Worm (Caenorhabditis elegans) whole organism, L4 larva: ENCODE results near the gene ttr-30.
A peak's percentile ranks its signal among the peaks of the same experiment; 100 is the strongest.

ENCODE experiments used
- F10B5.3 ChIP-seq: sonication (generic microtip); optimal IDR thresholded peaks from 2 replicates; lab custom pipeline; 2016; ENCODE audit warnings: mild to moderate bottlenecking, missing genetic modification characterization, missing compliant biosample characterization
- Y48G9A.11 ChIP-seq: fragments of 200-800 bp; sonication (Bioruptor generic); IDR thresholded peaks from 2 replicates; pipeline ENCODE4 v1.3.6; 2022; ENCODE audit warnings: missing genetic modification reagents, missing genetic modification characterization, missing compliant biosample characterization
- ZK337.2 ChIP-seq: fragments of 200-800 bp; sonication (Bioruptor generic); IDR thresholded peaks from 2 replicates; pipeline ENCODE4 v1.3.6; 2022; ENCODE audit warnings: missing genetic modification reagents, missing genetic modification characterization, missing compliant biosample characterization
- ZK546.5 ChIP-seq, 2 experiments: sonication (generic microtip); optimal IDR thresholded peaks; 2 replicates each; lab custom pipeline; 2017; ENCODE audit warnings: missing biosample characterization in 2 of 2, missing genetic modification characterization in 2 of 2
- aha-1 ChIP-seq: fragments of 150-350 bp; peaks from one replicate; lab custom pipeline; 2014; ENCODE audit warnings: missing biosample characterization, missing genetic modification characterization
- aly-2 ChIP-seq: sonication (generic microtip); optimal IDR thresholded peaks from 2 replicates; lab custom pipeline; 2018; ENCODE audit warnings: missing biosample characterization, missing genetic modification characterization
- arid-1 ChIP-seq: fragments of 200-800 bp; sonication (Bioruptor generic); conservative IDR thresholded peaks from 2 replicates; pipeline ENCODE4 v1.3.6; 2022; ENCODE audit warnings: missing genetic modification reagents, missing genetic modification characterization, missing compliant biosample characterization
- ceh-20 ChIP-seq: fragments of 200-800 bp; sonication (Bioruptor generic); IDR thresholded peaks from 2 replicates; pipeline ENCODE4 v1.3.6; 2022; ENCODE audit warnings: missing genetic modification reagents, missing genetic modification characterization, missing compliant biosample characterization
- ceh-44 ChIP-seq: fragments of 200-800 bp; sonication (Bioruptor generic); IDR thresholded peaks from 2 replicates; pipeline ENCODE4 v1.3.6; 2022; ENCODE audit warnings: missing genetic modification reagents, missing genetic modification characterization, missing compliant biosample characterization
- ceh-82 ChIP-seq: sonication (generic microtip); optimal IDR thresholded peaks from 2 replicates; lab custom pipeline; 2017; ENCODE audit warnings: missing biosample characterization, missing genetic modification characterization
- ces-1 ChIP-seq: fragments of 150-350 bp; sonication (generic microtip); optimal IDR thresholded peaks from 4 replicates; lab custom pipeline; 2014; ENCODE audit warnings: missing biosample characterization, missing genetic modification reagents, missing genetic modification characterization
- ctbp-1 ChIP-seq: fragments of 200-800 bp; sonication (Bioruptor generic); IDR thresholded peaks from 2 replicates; pipeline ENCODE4 v1.3.6; 2022; ENCODE audit warnings: missing genetic modification reagents, missing genetic modification characterization, missing compliant biosample characterization
- dpl-1 ChIP-seq: fragments of 150-350 bp; optimal IDR thresholded peaks from 2 replicates; lab custom pipeline; 2014; ENCODE audit warnings: missing biosample characterization, missing genetic modification reagents, missing genetic modification characterization
- duxl-1 ChIP-seq: sonication (generic microtip); optimal IDR thresholded peaks from 2 replicates; lab custom pipeline; 2016; ENCODE audit warnings: mild to moderate bottlenecking, missing genetic modification characterization, moderate library complexity, missing compliant biosample characterization; ENCODE audit not compliant: poor library complexity
- egl-43 ChIP-seq: fragments of 200-800 bp; sonication (Bioruptor generic); IDR thresholded peaks from 2 replicates; pipeline ENCODE4 v1.3.6; 2022; ENCODE audit warnings: missing genetic modification reagents, missing genetic modification characterization, missing compliant biosample characterization
- fkh-10 ChIP-seq: fragments of 150-350 bp; optimal IDR thresholded peaks from 2 replicates; lab custom pipeline; 2014; ENCODE audit warnings: missing biosample characterization, missing genetic modification reagents, missing genetic modification characterization
- hif-1 ChIP-seq, 2 experiments: sonication (generic microtip); optimal IDR thresholded peaks; 2 replicates each; lab custom pipeline; 2016 to 2017; ENCODE audit warnings: missing compliant biosample characterization in 2 of 2, missing genetic modification characterization in 2 of 2, missing genetic modification reagents in 2 of 2, missing genotype in 2 of 2, mild to moderate bottlenecking in 1 of 2
- hlh-30 ChIP-seq: sonication (generic microtip); optimal IDR thresholded peaks from 2 replicates; lab custom pipeline; 2017; ENCODE audit warnings: antibody characterized with exemption, mild to moderate bottlenecking, missing genetic modification characterization, missing compliant biosample characterization; ENCODE audit not compliant: insufficient read depth
- hmg-1.1 ChIP-seq: fragments of 200-800 bp; sonication (Bioruptor generic); IDR thresholded peaks from 2 replicates; pipeline ENCODE4 v1.3.6; 2022; ENCODE audit warnings: missing genetic modification reagents, missing genetic modification characterization, missing compliant biosample characterization
- lim-7 ChIP-seq: fragments of 200-800 bp; sonication (Bioruptor generic); IDR thresholded peaks from 2 replicates; pipeline ENCODE4 v1.3.6; 2022; ENCODE audit warnings: missing genetic modification characterization, missing compliant biosample characterization
- lin-13 ChIP-seq: fragments of 150-350 bp; optimal IDR thresholded peaks from 2 replicates; lab custom pipeline; 2014; ENCODE audit warnings: missing biosample characterization, missing genetic modification reagents, missing genetic modification characterization
- lin-15B ChIP-seq: fragments of 150-350 bp; sonication (generic microtip); optimal IDR thresholded peaks from 3 replicates; lab custom pipeline; 2014; ENCODE audit warnings: missing biosample characterization, missing genetic modification characterization
- madf-5 ChIP-seq, 2 experiments: fragments of 200-800 bp; sonication (Bioruptor generic); IDR thresholded peaks; 2 replicates each; pipeline ENCODE4 v1.3.6; 2022; ENCODE audit warnings: missing compliant biosample characterization in 2 of 2, missing genetic modification characterization in 2 of 2
- mep-1 ChIP-seq: fragments of 150-350 bp; sonication (generic microtip); optimal IDR thresholded peaks from 3 replicates; lab custom pipeline; 2014; ENCODE audit warnings: missing biosample characterization, missing genetic modification characterization
- mes-2 ChIP-seq: sonication (generic microtip); optimal IDR thresholded peaks from 2 replicates; lab custom pipeline; 2016; ENCODE audit warnings: missing genotype, mild to moderate bottlenecking, missing genetic modification characterization, missing compliant biosample characterization; ENCODE audit not compliant: poor library complexity, severe bottlenecking
- mxl-2 ChIP-seq: fragments of 200-800 bp; sonication (Bioruptor generic); conservative IDR thresholded peaks from 2 replicates; pipeline ENCODE4 v1.3.6; 2022; ENCODE audit warnings: missing genetic modification reagents, missing genetic modification characterization, missing compliant biosample characterization
- nhr-237 ChIP-seq: sonication (generic microtip); optimal IDR thresholded peaks from 2 replicates; lab custom pipeline; 2017; ENCODE audit warnings: missing biosample characterization, missing genetic modification characterization
- nhr-25 ChIP-seq: sonication (generic microtip); optimal IDR thresholded peaks from 2 replicates; lab custom pipeline; 2017; ENCODE audit warnings: missing genetic modification characterization, mild to moderate bottlenecking, missing compliant biosample characterization, antibody characterized with exemption, moderate library complexity, borderline replicate concordance; ENCODE audit not compliant: insufficient read depth
- nhr-41 ChIP-seq: fragments of 200-800 bp; sonication (Bioruptor generic); IDR thresholded peaks from 2 replicates; pipeline ENCODE4 v1.3.6; 2022; ENCODE audit warnings: missing genetic modification reagents, missing genetic modification characterization, missing compliant biosample characterization
- nhr-48 ChIP-seq: sonication (generic microtip); optimal IDR thresholded peaks from 2 replicates; lab custom pipeline; 2016; ENCODE audit warnings: mild to moderate bottlenecking, missing genetic modification characterization, missing compliant biosample characterization
- nhr-76 ChIP-seq: fragments of 150-350 bp; optimal IDR thresholded peaks from 2 replicates; lab custom pipeline; 2014; ENCODE audit warnings: missing biosample characterization, missing genetic modification characterization
- php-3 ChIP-seq: fragments of 200-800 bp; sonication (Bioruptor generic); IDR thresholded peaks from 2 replicates; pipeline ENCODE4 v1.3.6; 2022; ENCODE audit warnings: missing genetic modification reagents, missing genetic modification characterization, missing compliant biosample characterization
- pqm-1 ChIP-seq: sonication (generic microtip); optimal IDR thresholded peaks from 2 replicates; lab custom pipeline; 2017; ENCODE audit warnings: missing biosample characterization, missing genetic modification characterization
- tag-97 ChIP-seq: fragments of 200-800 bp; sonication (Bioruptor generic); IDR thresholded peaks from 2 replicates; pipeline ENCODE4 v1.3.6; 2022; ENCODE audit warnings: missing genetic modification characterization, missing compliant biosample characterization
- unc-130 ChIP-seq: sonication (generic microtip); optimal IDR thresholded peaks from 2 replicates; lab custom pipeline; 2016; ENCODE audit warnings: missing genetic modification reagents, missing genetic modification characterization, missing compliant biosample characterization
- unc-62 ChIP-seq, 3 experiments: fragments of 150-350 bp in 1 of 3; sonication (generic microtip); optimal IDR thresholded peaks in 2 of 3; peaks in 1 of 3; 1 replicate in 1 of 3; 2 replicates in 2 of 3; lab custom pipeline; 2014 to 2017; ENCODE audit warnings: missing biosample characterization in 3 of 3, missing genetic modification characterization in 3 of 3, missing genetic modification reagents in 3 of 3, missing genotype in 1 of 3
- vab-7 ChIP-seq: fragments of 200-800 bp; sonication (Bioruptor generic); IDR thresholded peaks from 2 replicates; pipeline ENCODE4 v1.3.6; 2022; ENCODE audit warnings: missing genetic modification reagents, missing genetic modification characterization, missing compliant biosample characterization
- zip-11 ChIP-seq: fragments of 200-800 bp; sonication (Bioruptor generic); IDR thresholded peaks from 2 replicates; pipeline ENCODE4 v1.3.6; 2022; ENCODE audit warnings: missing genetic modification characterization, missing compliant biosample characterization

ttr-30 gene

ce11 chrX:7334302-7334724 is 3.6 kb downstream of the ttr-30 start, which contains the start of gene epg-7 (continued):
- TF ChIP-seq php-3 (GFP tag; lab: Robert Waterston, UW) (peak; percentile 69), tag-97 (GFP tag; lab: Robert Waterston, UW) (no peak), lin-13 (GFP tag; lab: Kevin White, UChicago) (peak; percentile 91), nhr-237 (tag; lab: Kevin White, UChicago) (no peak), ceh-20 (GFP tag; lab: Robert Waterston, UW) (peak; percentile 94), unc-130 (GFP tag; lab: Kevin White, UChicago) (no peak), arid-1 (peak; percentile 85), hmg-1.1 (GFP tag; lab: Robert Waterston, UW) (peak; percentile 95), nhr-48 (peak; percentile 88), egl-43 (GFP tag; lab: Robert Waterston, UW) (peak; percentile 91), ZK337.2 (GFP tag; lab: Robert Waterston, UW) (no peak), F10B5.3 (peak; percentile 22)

ce11 chrX:7340394-7340793 is 9.6 kb downstream of the ttr-30 start:
- TF ChIP-seq Y48G9A.11 (no peak), vab-7 (GFP tag; lab: Robert Waterston, UW) (no peak), hmg-1.1 (GFP tag; lab: Robert Waterston, UW) (no peak), ceh-44 (no peak), ctbp-1 (GFP tag; lab: Robert Waterston, UW) (no peak), hlh-30 (tag; lab: Kevin White, UChicago) (peak; percentile 12), unc-62 (GFP tag; optimal IDR thresholded peaks at IDR 0.05 in 1 of 2; lab: Kevin White, UChicago) (peak in 1 of 2 experiments; percentile 3), unc-62 (tag; optimal IDR thresholded peaks at IDR 0.05; lab: Kevin White, UChicago) (no peak), dpl-1 (GFP tag; lab: Kevin White, UChicago) (peak; percentile 30), nhr-76 (tag; lab: Kevin White, UChicago) (no peak), aha-1 (tag; lab: Kevin White, UChicago) (no peak), mes-2 (tag; lab: Kevin White, UChicago) (peak; percentile 56), mxl-2 (GFP tag; lab: Robert Waterston, UW) (no peak), lim-7 (GFP tag; lab: Robert Waterston, UW) (no peak), duxl-1 (tag; lab: Kevin White, UChicago) (peak; percentile 36), madf-5 (GFP tag; IDR thresholded peaks at IDR 0.05; lab: Robert Waterston, UW) (no peak), aly-2 (tag; lab: Kevin White, UChicago) (no peak), hif-1 (tag; optimal IDR thresholded peaks at IDR 0.05; lab: Kevin White, UChicago) (peak in 1 of 2 experiments; percentile 10), ceh-82 (tag; lab: Kevin White, UChicago) (no peak), ces-1 (GFP tag; lab: Kevin White, UChicago) (no peak), lin-15B (tag; lab: Kevin White, UChicago) (no peak), nhr-41 (GFP tag; lab: Robert Waterston, UW) (no peak), mep-1 (tag; lab: Kevin White, UChicago) (no peak), fkh-10 (GFP tag; lab: Kevin White, UChicago) (no peak), ZK546.5 (tag; optimal IDR thresholded peaks at IDR 0.05; lab: Kevin White, UChicago) (no peak), nhr-25 (tag; lab: Kevin White, UChicago) (no peak), egl-43 (GFP tag; lab: Robert Waterston, UW) (peak; percentile 46; the same call in 1 of the 2 replicates), nhr-237 (tag; lab: Kevin White, UChicago) (no peak), pqm-1 (tag; lab: Kevin White, UChicago) (no peak), zip-11 (no peak)
